Worm (Caenorhabditis elegans) whole organism, midembryonic: ENCODE data around the gene C07A4.3.

Experiments
- cog-1 ChIP-seq: sonication (generic microtip); optimal IDR thresholded peaks from 2 replicates; lab custom pipeline; 2016; ENCODE audit warnings: missing genetic modification characterization, missing compliant biosample characterization
- flt-1 ChIP-seq: fragments of 200-800 bp; sonication (Bioruptor generic); IDR thresholded peaks from 2 replicates; pipeline ENCODE4 v1.3.6; 2022; ENCODE audit warnings: missing genetic modification characterization, missing compliant biosample characterization
- med-1 ChIP-seq: sonication (generic microtip); optimal IDR thresholded peaks from 2 replicates; lab custom pipeline; 2017; ENCODE audit warnings: missing genetic modification characterization, mild to moderate bottlenecking, missing compliant biosample characterization, antibody characterized with exemption, missing genetic modification reagents; ENCODE audit not compliant: insufficient read depth
- ztf-23 ChIP-seq: fragments of 200-800 bp; sonication (Bioruptor generic); IDR thresholded peaks from 2 replicates; pipeline ENCODE4 v1.3.6; 2022; ENCODE audit warnings: missing genetic modification reagents, missing genetic modification characterization, missing compliant biosample characterization
- ztf-29 ChIP-seq: fragments of 200-800 bp; sonication (Bioruptor generic); IDR thresholded peaks from 2 replicates; pipeline ENCODE4 v1.3.6; 2022; ENCODE audit warnings: missing genetic modification reagents, missing genetic modification characterization, missing compliant biosample characterization

ce11 chrX:10197204-10197756 is 22.5 kb downstream of the C07A4.3 start, which contains the start of gene nucb-1:
- TF ChIP-seq flt-1 (GFP tag; lab: Robert Waterston, UW) (no peak), cog-1 (tag; lab: Kevin White, UChicago) (peak; percentile 68), med-1 (no peak), ztf-29 (no peak), ztf-23 (GFP tag; lab: Robert Waterston, UW) (0 out of 2 replicates have a peak, but pooled peaks have one; percentile 23)
